Fruit fly (Drosophila melanogaster): ENCODE data around the gene CG1136.

DNA sequence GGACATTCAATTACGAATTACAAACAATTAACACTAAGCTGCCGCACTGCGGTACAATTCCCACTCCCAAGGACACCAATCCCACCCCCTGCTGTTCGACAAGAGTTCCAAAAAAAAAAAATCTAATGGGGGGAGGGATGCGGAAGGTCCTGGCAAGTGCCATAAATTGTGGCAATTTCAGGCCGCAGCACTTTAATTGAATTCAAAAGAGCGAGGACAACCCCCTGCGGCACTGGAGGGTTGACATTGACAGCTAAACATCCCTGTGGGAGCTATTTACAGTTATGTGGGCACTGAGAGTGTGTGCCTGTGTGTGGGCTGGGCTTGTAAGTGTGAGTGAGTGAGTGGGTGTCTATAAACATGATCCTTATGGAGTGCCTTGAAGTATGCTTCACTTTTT lies 30.5 kb downstream of the CG1136 start:
- TF ChIP-seq CG8478 (optimal IDR thresholded peaks at IDR 0.05) = no peak
- no peak for TF ChIP-seq pan (optimal IDR thresholded peaks at IDR 0.05)
- TF ChIP-seq Dll (optimal IDR thresholded peaks at IDR 0.05) = no peak
- TF ChIP-seq EcR (GFP tag; optimal IDR thresholded peaks at IDR 0.05) = no peak
